Worm (Caenorhabditis elegans) whole organism, early embryonic: Measurements from ENCODE around the gene nhr-3.

Experiments used
- B0310.2 ChIP-seq: sonication (generic microtip); optimal IDR thresholded peaks from 2 replicates; lab custom pipeline; 2016; ENCODE audit warnings: mild to moderate bottlenecking, missing genetic modification characterization, missing compliant biosample characterization
- F13C5.2 ChIP-seq: sonication (generic microtip); optimal IDR thresholded peaks from 2 replicates; lab custom pipeline; 2017; ENCODE audit warnings: mild to moderate bottlenecking, missing genetic modification characterization, inconsistent platforms, missing compliant biosample characterization
- aly-1 ChIP-seq: sonication (generic microtip); optimal IDR thresholded peaks from 2 replicates; lab custom pipeline; 2016; ENCODE audit warnings: missing genetic modification characterization, missing compliant biosample characterization
- ama-1 ChIP-seq: fragments of 150-350 bp; optimal IDR thresholded peaks from 2 replicates; lab custom pipeline; 2014
- ceh-13 ChIP-seq: fragments of 200-800 bp; sonication (Bioruptor generic); optimal IDR thresholded peaks from 2 replicates; lab custom pipeline; 2018; ENCODE audit warnings: mild to moderate bottlenecking, missing genetic modification characterization, missing compliant biosample characterization
- ceh-36 ChIP-seq: sonication (generic microtip); optimal IDR thresholded peaks from 2 replicates; lab custom pipeline; 2016; ENCODE audit warnings: missing genetic modification characterization, inconsistent platforms, missing compliant biosample characterization
- ets-7 ChIP-seq: sonication (generic microtip); optimal IDR thresholded peaks from 2 replicates; lab custom pipeline; 2016; ENCODE audit warnings: missing genotype, missing genetic modification characterization, missing compliant biosample characterization
- flt-1 ChIP-seq: fragments of 200-800 bp; sonication (Bioruptor generic); IDR thresholded peaks from 2 replicates; pipeline ENCODE4 v1.3.6; 2022; ENCODE audit warnings: missing genetic modification characterization, missing compliant biosample characterization
- hmg-4 ChIP-seq: fragments of 200-800 bp; sonication (Bioruptor generic); optimal IDR thresholded peaks from 2 replicates; lab custom pipeline; 2018; ENCODE audit warnings: mild to moderate bottlenecking, missing genetic modification characterization, missing compliant biosample characterization
- hnd-1 ChIP-seq: sonication (generic microtip); optimal IDR thresholded peaks from 2 replicates; lab custom pipeline; 2016; ENCODE audit warnings: missing genetic modification characterization, missing compliant biosample characterization
- pes-1 ChIP-seq: fragments of 200-800 bp; sonication (Bioruptor generic); IDR thresholded peaks from 2 replicates; pipeline ENCODE4 v1.3.6; 2022; ENCODE audit warnings: missing genetic modification reagents, missing genetic modification characterization, missing compliant biosample characterization
- scrt-1 ChIP-seq: fragments of 200-800 bp; sonication (Bioruptor generic); IDR thresholded peaks from 2 replicates; pipeline ENCODE4 v1.3.6; 2022; ENCODE audit warnings: missing genetic modification characterization, missing compliant biosample characterization
- tbx-11 ChIP-seq: fragments of 200-800 bp; sonication (Bioruptor generic); IDR thresholded peaks from 2 replicates; pipeline ENCODE4 v1.3.6; 2022; ENCODE audit warnings: missing genetic modification characterization, missing compliant biosample characterization
- tbx-37 ChIP-seq: fragments of 200-800 bp; sonication (Bioruptor generic); conservative IDR thresholded peaks from 2 replicates; pipeline ENCODE4 v1.3.6; 2022; ENCODE audit warnings: missing genetic modification reagents, missing genetic modification characterization, missing compliant biosample characterization

ce11 chrX:14535913-14536312, 22.4 kb upstream of the nhr-3 start:
- TF ChIP-seq B0310.2 (tag; lab: Kevin White, UChicago) (no peak), aly-1 (no peak), tbx-37 (GFP tag; lab: Robert Waterston, UW) (no peak), ama-1 (lab: Kevin White, UChicago) (no peak), ceh-13 (GFP tag; lab: Kevin White, UChicago) (no peak), flt-1 (no peak), tbx-11 (no peak), ceh-36 (tag; lab: Kevin White, UChicago) (no peak), hnd-1 (tag; lab: Kevin White, UChicago) (no peak), scrt-1 (GFP tag; lab: Robert Waterston, UW) (no peak), pes-1 (GFP tag; lab: Robert Waterston, UW) (no peak), ets-7 (tag; lab: Kevin White, UChicago) (no peak), F13C5.2 (tag; lab: Kevin White, UChicago) (no peak), hmg-4 (GFP tag; lab: Kevin White, UChicago) (no peak)
